Worm (Caenorhabditis elegans) whole organism, mixed stage, embryonic: ENCODE results near the gene pvf-1.

ENCODE experiments used
- ceh-83 ChIP-seq: fragments of 200-800 bp; sonication (Bioruptor generic); optimal IDR thresholded peaks from 2 replicates; lab custom pipeline; 2018; ENCODE audit warnings: mild to moderate bottlenecking, missing genetic modification characterization, missing compliant biosample characterization
- ces-1 ChIP-seq: fragments of 150-350 bp; optimal IDR thresholded peaks from 2 replicates; lab custom pipeline; 2014; ENCODE audit warnings: missing biosample characterization, missing genetic modification reagents, missing genetic modification characterization
- elt-1 ChIP-seq: sonication (generic microtip); optimal IDR thresholded peaks from 2 replicates; lab custom pipeline; 2017; ENCODE audit warnings: missing genetic modification characterization, mild to moderate bottlenecking, missing compliant biosample characterization, antibody characterized with exemption, moderate library complexity, borderline replicate concordance; ENCODE audit not compliant: insufficient read depth
- elt-3 ChIP-seq: fragments of 150-350 bp; optimal IDR thresholded peaks from 2 replicates; lab custom pipeline; 2014; ENCODE audit warnings: missing biosample characterization, missing genetic modification characterization
- flh-1 ChIP-seq: fragments of 200-800 bp; sonication (Bioruptor generic); optimal IDR thresholded peaks from 2 replicates; lab custom pipeline; 2018; ENCODE audit warnings: mild to moderate bottlenecking, missing genetic modification characterization, moderate library complexity, missing compliant biosample characterization
- hlh-1 ChIP-seq: fragments of 150-350 bp; optimal IDR thresholded peaks from 2 replicates; lab custom pipeline; 2014; ENCODE audit warnings: missing biosample characterization, missing genetic modification reagents, missing genetic modification characterization
- lin-13 ChIP-seq: fragments of 150-350 bp; optimal IDR thresholded peaks from 2 replicates; lab custom pipeline; 2014; ENCODE audit warnings: missing biosample characterization, missing genetic modification characterization
- lsy-2 ChIP-seq: fragments of 150-350 bp; optimal IDR thresholded peaks from 2 replicates; lab custom pipeline; 2014; ENCODE audit warnings: missing biosample characterization, missing genetic modification characterization
- pha-4 ChIP-seq: fragments of 150-350 bp; optimal IDR thresholded peaks from 2 replicates; lab custom pipeline; 2018; ENCODE audit warnings: missing biosample characterization, missing genetic modification reagents, missing genetic modification characterization
- snpc-4 ChIP-seq: fragments of 150-350 bp; optimal IDR thresholded peaks from 2 replicates; lab custom pipeline; 2014; ENCODE audit warnings: missing biosample characterization, missing genetic modification characterization
- sptf-1 ChIP-seq: sonication (generic microtip); optimal IDR thresholded peaks from 2 replicates; lab custom pipeline; 2017; ENCODE audit warnings: mild to moderate bottlenecking, missing genetic modification characterization, moderate library complexity, missing compliant biosample characterization

- no peak for TF ChIP-seq lin-13 (tag; lab: Kevin White, UChicago)
- no peak for TF ChIP-seq pha-4
- TF ChIP-seq ceh-83 (GFP tag; lab: Kevin White, UChicago) = no peak
- TF ChIP-seq lsy-2 (tag; lab: Kevin White, UChicago) = no peak
- TF ChIP-seq snpc-4 (tag; lab: Kevin White, UChicago) = no peak
- TF ChIP-seq ces-1 (GFP tag; lab: Kevin White, UChicago) = no peak
- TF ChIP-seq elt-1 (tag; lab: Kevin White, UChicago) = no peak
- TF ChIP-seq sptf-1 (tag; lab: Kevin White, UChicago) = no peak
- TF ChIP-seq hlh-1 = no peak
- no peak for TF ChIP-seq elt-3
- TF ChIP-seq flh-1 (GFP tag; lab: Kevin White, UChicago) = no peak
These were observed 32.1 kb upstream of the pvf-1 start for ce11 chrIII:1856175-1856574.
